Worm (Caenorhabditis elegans): ENCODE measurements around the gene C14C10.1.

- TF ChIP-seq ref-1 (GFP tag; conservative IDR thresholded peaks at IDR 0.05) = no peak
- no peak for TF ChIP-seq ztf-23 (GFP tag; IDR thresholded peaks at IDR 0.05)
- TF ChIP-seq flt-1 (GFP tag; IDR thresholded peaks at IDR 0.05) = no peak
These were observed 2.5 kb downstream of the C14C10.1 start, which contains the start of gene ttr-43 for ce11 chrV:12590601-12591000.

All from whole organism, midembryonic.